Worm (Caenorhabditis elegans) whole organism, L4 larva: Measurements from ENCODE around the gene lin-48.

Source experiments
- R02D3.7 ChIP-seq: fragments of 150-350 bp; sonication (generic microtip); optimal IDR thresholded peaks from 3 replicates; lab custom pipeline; 2014; ENCODE audit warnings: missing biosample characterization, missing genetic modification characterization
- Y105C5A.15 ChIP-seq: fragments of 200-800 bp; sonication (Bioruptor generic); IDR thresholded peaks from 2 replicates; pipeline ENCODE4 v1.3.6; 2022; ENCODE audit warnings: missing genetic modification characterization, missing compliant biosample characterization
- Y48G9A.11 ChIP-seq: fragments of 200-800 bp; sonication (Bioruptor generic); IDR thresholded peaks from 2 replicates; pipeline ENCODE4 v1.3.6; 2022; ENCODE audit warnings: missing genetic modification reagents, missing genetic modification characterization, missing compliant biosample characterization
- ZK337.2 ChIP-seq: fragments of 200-800 bp; sonication (Bioruptor generic); IDR thresholded peaks from 2 replicates; pipeline ENCODE4 v1.3.6; 2022; ENCODE audit warnings: missing genetic modification reagents, missing genetic modification characterization, missing compliant biosample characterization
- ZK546.5 ChIP-seq, 2 experiments: sonication (generic microtip); optimal IDR thresholded peaks; 2 replicates each; lab custom pipeline; 2017; ENCODE audit warnings: missing biosample characterization in 2 of 2, missing genetic modification characterization in 2 of 2
- aha-1 ChIP-seq: fragments of 150-350 bp; peaks from one replicate; lab custom pipeline; 2014; ENCODE audit warnings: missing biosample characterization, missing genetic modification characterization
- ceh-44 ChIP-seq: fragments of 200-800 bp; sonication (Bioruptor generic); IDR thresholded peaks from 2 replicates; pipeline ENCODE4 v1.3.6; 2022; ENCODE audit warnings: missing genetic modification reagents, missing genetic modification characterization, missing compliant biosample characterization
- cey-2 ChIP-seq: sonication (generic microtip); optimal IDR thresholded peaks from 3 replicates; lab custom pipeline; 2017; ENCODE audit warnings: missing genetic modification characterization, mild to moderate bottlenecking, missing compliant biosample characterization, antibody characterized with exemption, borderline replicate concordance; ENCODE audit not compliant: insufficient read depth
- ctbp-1 ChIP-seq: fragments of 200-800 bp; sonication (Bioruptor generic); IDR thresholded peaks from 2 replicates; pipeline ENCODE4 v1.3.6; 2022; ENCODE audit warnings: missing genetic modification reagents, missing genetic modification characterization, missing compliant biosample characterization
- daf-16 ChIP-seq, 3 experiments: sonication (generic microtip); optimal IDR thresholded peaks; 2 replicates each; lab custom pipeline; 2016 to 2017; ENCODE audit warnings: missing genetic modification characterization in 3 of 3, missing genetic modification reagents in 3 of 3, mild to moderate bottlenecking in 2 of 3, missing compliant biosample characterization in 2 of 3, missing biosample characterization in 1 of 3, moderate library complexity in 1 of 3
- dmd-6 ChIP-seq: fragments of 200-800 bp; sonication (Bioruptor generic); IDR thresholded peaks from 2 replicates; pipeline ENCODE4 v1.3.6; 2022; ENCODE audit warnings: missing genetic modification reagents, missing genetic modification characterization, missing compliant biosample characterization
- dmd-9 ChIP-seq: fragments of 200-800 bp; sonication (Bioruptor generic); IDR thresholded peaks from 2 replicates; pipeline ENCODE4 v1.3.6; 2022; ENCODE audit warnings: missing genetic modification reagents, missing genetic modification characterization, missing compliant biosample characterization
- dpl-1 ChIP-seq: fragments of 150-350 bp; optimal IDR thresholded peaks from 2 replicates; lab custom pipeline; 2014; ENCODE audit warnings: missing biosample characterization, missing genetic modification reagents, missing genetic modification characterization
- egl-27 ChIP-seq: sonication (generic microtip); optimal IDR thresholded peaks from 3 replicates; lab custom pipeline; 2017; ENCODE audit warnings: missing biosample characterization, missing genetic modification reagents, missing genetic modification characterization
- egl-43 ChIP-seq: fragments of 200-800 bp; sonication (Bioruptor generic); IDR thresholded peaks from 2 replicates; pipeline ENCODE4 v1.3.6; 2022; ENCODE audit warnings: missing genetic modification reagents, missing genetic modification characterization, missing compliant biosample characterization
- hlh-11 ChIP-seq: fragments of 200-800 bp; sonication (Bioruptor generic); optimal IDR thresholded peaks from 2 replicates; lab custom pipeline; 2018; ENCODE audit warnings: mild to moderate bottlenecking, missing genetic modification characterization, missing compliant biosample characterization
- hlh-30 ChIP-seq: sonication (generic microtip); optimal IDR thresholded peaks from 2 replicates; lab custom pipeline; 2017; ENCODE audit warnings: antibody characterized with exemption, mild to moderate bottlenecking, missing genetic modification characterization, missing compliant biosample characterization; ENCODE audit not compliant: insufficient read depth
- jun-1 ChIP-seq: fragments of 150-350 bp; optimal IDR thresholded peaks from 2 replicates; lab custom pipeline; 2014; ENCODE audit warnings: missing biosample characterization, missing genetic modification reagents, missing genetic modification characterization
- lim-7 ChIP-seq: fragments of 200-800 bp; sonication (Bioruptor generic); IDR thresholded peaks from 2 replicates; pipeline ENCODE4 v1.3.6; 2022; ENCODE audit warnings: missing genetic modification characterization, missing compliant biosample characterization
- lin-1 ChIP-seq: fragments of 200-800 bp; sonication (Bioruptor generic); IDR thresholded peaks from 2 replicates; pipeline ENCODE4 v1.3.6; 2022; ENCODE audit warnings: missing genetic modification reagents, missing genetic modification characterization, missing compliant biosample characterization
- lin-15B ChIP-seq: fragments of 150-350 bp; sonication (generic microtip); optimal IDR thresholded peaks from 3 replicates; lab custom pipeline; 2014; ENCODE audit warnings: missing biosample characterization, missing genetic modification characterization
- lin-29 ChIP-seq: fragments of 200-800 bp; sonication (Bioruptor generic); IDR thresholded peaks from 2 replicates; pipeline ENCODE4 v1.3.6; 2022; ENCODE audit warnings: missing genetic modification reagents, missing genetic modification characterization, missing compliant biosample characterization
- lin-38 ChIP-seq: fragments of 200-800 bp; sonication (Bioruptor generic); IDR thresholded peaks from 2 replicates; pipeline ENCODE4 v1.3.6; 2022; ENCODE audit warnings: missing genetic modification reagents, missing genetic modification characterization, missing compliant biosample characterization
- lsy-2 ChIP-seq, 2 experiments: fragments of 150-350 bp in 1 of 2; sonication (generic microtip) in 1 of 2; optimal IDR thresholded peaks; 2 replicates each; lab custom pipeline; 2014 to 2017; ENCODE audit warnings: missing biosample characterization in 2 of 2, missing genetic modification characterization in 2 of 2
- madf-5 ChIP-seq, 2 experiments: fragments of 200-800 bp; sonication (Bioruptor generic); IDR thresholded peaks; 2 replicates each; pipeline ENCODE4 v1.3.6; 2022; ENCODE audit warnings: missing compliant biosample characterization in 2 of 2, missing genetic modification characterization in 2 of 2
- madf-9 ChIP-seq: fragments of 200-800 bp; sonication (Bioruptor generic); conservative IDR thresholded peaks from 2 replicates; pipeline ENCODE4 v1.3.6; 2022; ENCODE audit warnings: missing genetic modification reagents, missing genetic modification characterization, missing compliant biosample characterization
- mdl-1 ChIP-seq, 2 experiments: fragments of 150-350 bp in 1 of 2; sonication (generic microtip) in 1 of 2; optimal IDR thresholded peaks; 2 replicates each; lab custom pipeline; 2014 to 2017; ENCODE audit warnings: missing biosample characterization in 2 of 2, missing genetic modification characterization in 2 of 2
- mdt-29 ChIP-seq: fragments of 200-800 bp; sonication (Bioruptor generic); IDR thresholded peaks from 2 replicates; pipeline ENCODE4 v1.3.6; 2022; ENCODE audit warnings: missing genetic modification reagents, missing genetic modification characterization, missing compliant biosample characterization
- mep-1 ChIP-seq: fragments of 150-350 bp; sonication (generic microtip); optimal IDR thresholded peaks from 3 replicates; lab custom pipeline; 2014; ENCODE audit warnings: missing biosample characterization, missing genetic modification characterization
- mes-2 ChIP-seq: sonication (generic microtip); optimal IDR thresholded peaks from 2 replicates; lab custom pipeline; 2016; ENCODE audit warnings: missing genotype, mild to moderate bottlenecking, missing genetic modification characterization, missing compliant biosample characterization; ENCODE audit not compliant: poor library complexity, severe bottlenecking
- mxl-3 ChIP-seq: fragments of 200-800 bp; sonication (Bioruptor generic); optimal IDR thresholded peaks from 2 replicates; lab custom pipeline; 2018; ENCODE audit warnings: mild to moderate bottlenecking, missing genetic modification characterization, missing compliant biosample characterization
- nhr-10 ChIP-seq: fragments of 150-350 bp; optimal IDR thresholded peaks from 2 replicates; lab custom pipeline; 2014; ENCODE audit warnings: missing biosample characterization, missing genetic modification characterization
- nhr-28 ChIP-seq: fragments of 150-350 bp; optimal IDR thresholded peaks from 2 replicates; lab custom pipeline; 2014; ENCODE audit warnings: missing biosample characterization, missing genetic modification characterization
- nhr-77 ChIP-seq: fragments of 150-350 bp; optimal IDR thresholded peaks from 2 replicates; lab custom pipeline; 2014; ENCODE audit warnings: missing biosample characterization, missing genetic modification characterization
- php-3 ChIP-seq: fragments of 200-800 bp; sonication (Bioruptor generic); IDR thresholded peaks from 2 replicates; pipeline ENCODE4 v1.3.6; 2022; ENCODE audit warnings: missing genetic modification reagents, missing genetic modification characterization, missing compliant biosample characterization
- skn-1 ChIP-seq: fragments of 150-350 bp; optimal IDR thresholded peaks from 2 replicates; lab custom pipeline; 2014; ENCODE audit warnings: missing biosample characterization, missing genetic modification characterization
- snpc-1.2 ChIP-seq: fragments of 200-800 bp; sonication (Bioruptor generic); IDR thresholded peaks from 2 replicates; pipeline ENCODE4 v1.3.6; 2022; ENCODE audit warnings: missing genetic modification reagents, missing genetic modification characterization, missing compliant biosample characterization
- tag-97 ChIP-seq: fragments of 200-800 bp; sonication (Bioruptor generic); IDR thresholded peaks from 2 replicates; pipeline ENCODE4 v1.3.6; 2022; ENCODE audit warnings: missing genetic modification characterization, missing compliant biosample characterization
- tra-1 ChIP-seq: fragments of 200-800 bp; sonication (Bioruptor generic); IDR thresholded peaks from 2 replicates; pipeline ENCODE4 v1.3.6; 2022; ENCODE audit warnings: missing genetic modification reagents, missing genetic modification characterization, missing compliant biosample characterization
- unc-130 ChIP-seq: sonication (generic microtip); optimal IDR thresholded peaks from 2 replicates; lab custom pipeline; 2016; ENCODE audit warnings: missing genetic modification reagents, missing genetic modification characterization, missing compliant biosample characterization
- unc-62 ChIP-seq, 3 experiments: fragments of 150-350 bp in 1 of 3; sonication (generic microtip); optimal IDR thresholded peaks in 2 of 3; peaks in 1 of 3; 1 replicate in 1 of 3; 2 replicates in 2 of 3; lab custom pipeline; 2014 to 2017; ENCODE audit warnings: missing biosample characterization in 3 of 3, missing genetic modification characterization in 3 of 3, missing genetic modification reagents in 3 of 3, missing genotype in 1 of 3
- vab-7 ChIP-seq: fragments of 200-800 bp; sonication (Bioruptor generic); IDR thresholded peaks from 2 replicates; pipeline ENCODE4 v1.3.6; 2022; ENCODE audit warnings: missing genetic modification reagents, missing genetic modification characterization, missing compliant biosample characterization
- zfp-3 ChIP-seq: fragments of 200-800 bp; sonication (Bioruptor generic); conservative IDR thresholded peaks from 2 replicates; pipeline ENCODE4 v1.3.6; 2022; ENCODE audit warnings: missing genetic modification reagents, missing genetic modification characterization, missing compliant biosample characterization
- zip-11 ChIP-seq: fragments of 200-800 bp; sonication (Bioruptor generic); IDR thresholded peaks from 2 replicates; pipeline ENCODE4 v1.3.6; 2022; ENCODE audit warnings: missing genetic modification characterization, missing compliant biosample characterization
- zip-2 ChIP-seq: fragments of 150-350 bp; optimal IDR thresholded peaks from 2 replicates; lab custom pipeline; 2014; ENCODE audit warnings: missing biosample characterization, missing genetic modification characterization
- ztf-7 ChIP-seq: fragments of 150-350 bp; optimal IDR thresholded peaks from 2 replicates; lab custom pipeline; 2014; ENCODE audit warnings: missing biosample characterization, missing genetic modification characterization

The lin-48 gene

ce11 chrIII:3701411-3702310 is 43.6 kb upstream of the lin-48 start, which contains the start of the genes pdi-1 and C14B1.2 (continued):
- TF ChIP-seq vab-7 (GFP tag; lab: Robert Waterston, UW) (no peak), php-3 (GFP tag; lab: Robert Waterston, UW) (no peak), R02D3.7 (no peak), madf-5 (GFP tag; IDR thresholded peaks at IDR 0.05; lab: Robert Waterston, UW) (no peak), ZK337.2 (GFP tag; lab: Robert Waterston, UW) (no peak), lin-29 (GFP tag; lab: Robert Waterston, UW) (no peak), snpc-1.2 (GFP tag; lab: Robert Waterston, UW) (no peak), nhr-28 (tag; lab: Kevin White, UChicago) (peak; percentile 55), mdl-1 (tag; optimal IDR thresholded peaks at IDR 0.05; lab: Kevin White, UChicago) (peak; percentile 75 to 89), mes-2 (tag; lab: Kevin White, UChicago) (peak; percentile 35), ZK546.5 (tag; optimal IDR thresholded peaks at IDR 0.05; lab: Kevin White, UChicago) (no peak), ctbp-1 (no peak), dmd-9 (GFP tag; lab: Robert Waterston, UW) (no peak), Y48G9A.11 (GFP tag; lab: Robert Waterston, UW) (no peak), egl-27 (tag; lab: Kevin White, UChicago) (no peak), mdt-29 (GFP tag; lab: Robert Waterston, UW) (no peak), jun-1 (no peak), zip-11 (no peak), mxl-3 (GFP tag; lab: Kevin White, UChicago) (peak; percentile 99), egl-43 (peak; percentile 59; the same call in 1 of the 2 replicates), tag-97 (GFP tag; lab: Robert Waterston, UW) (no peak), zfp-3 (peak; percentile 63; the same call in 1 of the 2 replicates), nhr-10 (tag; lab: Kevin White, UChicago) (no peak), lim-7 (GFP tag; lab: Robert Waterston, UW) (0 out of 2 replicates have a peak, but pooled peaks have one; percentile 55)

ce11 chrIII:3703397-3703796 is 41.8 kb upstream of the lin-48 start, which contains the start of gene C14B1.3:
TSS of gene C14B1.3 (plus strand) at chrIII:3703564.
- TF ChIP-seq unc-62 (GFP tag; optimal IDR thresholded peaks at IDR 0.05 in 1 of 2; lab: Kevin White, UChicago) (no peak), unc-62 (tag; optimal IDR thresholded peaks at IDR 0.05; lab: Kevin White, UChicago) (no peak), nhr-77 (tag; lab: Kevin White, UChicago) (peak; percentile 41), dpl-1 (GFP tag; lab: Kevin White, UChicago) (peak; percentile 43), dmd-6 (GFP tag; lab: Robert Waterston, UW) (peak; percentile 47), hlh-11 (tag; lab: Kevin White, UChicago) (peak; percentile 35), mdl-1 (tag; optimal IDR thresholded peaks at IDR 0.05; lab: Kevin White, UChicago) (peak in 1 of 2 experiments; percentile 80), ztf-7 (tag; lab: Kevin White, UChicago) (peak; percentile 3), lin-1 (no peak), tra-1 (no peak), mep-1 (peak; percentile 65), aha-1 (tag; lab: Kevin White, UChicago) (peak; percentile 84), unc-130 (GFP tag; lab: Kevin White, UChicago) (no peak), skn-1 (tag; lab: Kevin White, UChicago) (no peak), cey-2 (tag; lab: Kevin White, UChicago) (no peak), lin-38 (GFP tag; lab: Robert Waterston, UW) (peak; percentile 59), zip-2 (no peak), mes-2 (tag; lab: Kevin White, UChicago) (peak; percentile 65), madf-9 (no peak), ceh-44 (GFP tag; lab: Robert Waterston, UW) (no peak), Y105C5A.15 (GFP tag; lab: Robert Waterston, UW) (no peak), nhr-28 (tag; lab: Kevin White, UChicago) (peak; percentile 51), egl-27 (tag; lab: Kevin White, UChicago) (no peak), lin-15B (tag; lab: Kevin White, UChicago) (no peak), lsy-2 (tag; optimal IDR thresholded peaks at IDR 0.05; lab: Kevin White, UChicago) (peak in 1 of 2 experiments; percentile 72), hlh-30 (peak; percentile 93), zip-11 (no peak), daf-16 (GFP tag; optimal IDR thresholded peaks at IDR 0.05; lab: Kevin White, UChicago) (no peak), daf-16 (tag; optimal IDR thresholded peaks at IDR 0.05; lab: Kevin White, UChicago) (peak; percentile 11)
